Fruit fly (Drosophila melanogaster) whole organism, larva: ENCODE results near the gene CG43732.

Experiments
- noc ChIP-seq: fragments of 200-800 bp; sonication (Bioruptor generic); optimal IDR thresholded peaks from 3 replicates; lab custom pipeline; 2019; ENCODE audit warnings: missing biosample characterization, mild to moderate bottlenecking, missing genetic modification characterization, moderate library complexity

The CG43732 gene

dm6 chr3R:18986089-18986887, 36.3 kb downstream of the CG43732 start:
- TF ChIP-seq noc (tag; lab: Kevin White, UChicago), result no peak

dm6 chr3R:18987428-18988416, 37.7 kb downstream of the CG43732 start:
- no peak for TF ChIP-seq noc (tag; lab: Kevin White, UChicago)

- no peak for TF ChIP-seq noc (tag; lab: Kevin White, UChicago)
Observed at dm6 chr3R:18988957-18989818, 39.2 kb downstream of the CG43732 start.

- TF ChIP-seq noc (tag; lab: Kevin White, UChicago), result no peak
Observed at dm6 chr3R:18989819-18990137, 39.8 kb downstream of the CG43732 start.

- TF ChIP-seq noc (tag; lab: Kevin White, UChicago), result no peak
Observed at dm6 chr3R:18990514-18990913, 40.5 kb downstream of the CG43732 start.

dm6 chr3R:18991721-18992120, 41.7 kb downstream of the CG43732 start:
- no peak for TF ChIP-seq noc (tag; lab: Kevin White, UChicago)

dm6 chr3R:18993159-18993558, 43.2 kb downstream of the CG43732 start:
- no peak for TF ChIP-seq noc (tag; lab: Kevin White, UChicago)

dm6 chr3R:18995556-18996272, 45.7 kb downstream of the CG43732 start:
- no peak for TF ChIP-seq noc (tag; lab: Kevin White, UChicago)

- TF ChIP-seq noc (tag; lab: Kevin White, UChicago), result no peak
Observed at dm6 chr3R:18997388-18998287, 47.6 kb downstream of the CG43732 start.

dm6 chr3R:18998370-18998769, 48.4 kb downstream of the CG43732 start:
- no peak for TF ChIP-seq noc (tag; lab: Kevin White, UChicago)

- TF ChIP-seq noc (tag; lab: Kevin White, UChicago), result no peak
Observed at dm6 chr3R:18999906-19000451, 50.0 kb downstream of the CG43732 start.

- TF ChIP-seq noc (tag; lab: Kevin White, UChicago), result no peak
Observed at dm6 chr3R:19001701-19002100, 51.7 kb downstream of the CG43732 start.

- no peak for TF ChIP-seq noc (tag; lab: Kevin White, UChicago)
Observed at dm6 chr3R:19010923-19011322, 60.9 kb downstream of the CG43732 start.
